In the genomic region with DNA sequence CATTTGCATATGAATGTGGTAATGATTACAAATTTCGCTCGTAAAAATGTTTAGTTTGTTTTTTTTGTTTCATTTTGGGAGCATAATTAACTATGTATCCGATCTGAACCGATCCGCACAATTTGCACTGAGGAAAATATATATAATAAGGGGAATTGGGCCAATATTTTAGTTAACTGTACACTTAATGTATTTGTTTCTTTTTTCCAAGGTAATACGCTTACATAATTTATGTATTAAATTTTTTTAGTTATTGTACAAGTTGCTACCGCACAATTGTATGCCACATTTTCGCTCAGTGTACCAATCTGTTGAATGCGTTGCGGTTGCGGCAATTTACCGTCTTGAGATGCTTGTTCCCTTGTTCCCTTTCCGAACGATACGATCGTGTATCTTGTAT, we compare ENCODE assay signal across 1 fruit fly cellular context.
TF ChIP-seq lines count a peak whose summit lies in the region.

No protein-coding gene starts in this region.

TF ChIP-seq in whole organism, embryonic, 481 proteins besides CTCF, POLR2A, EP300 and RAD21 (continued from another document and continues in another):
- TF ChIP-seq cg (GFP tag; optimal IDR thresholded peaks at IDR 0.05; lab: Kevin White, UChicago): no peak
- peak; percentile 38 for TF ChIP-seq NC2α (GFP tag; optimal IDR thresholded peaks at IDR 0.05; lab: Kevin White, UChicago)
- peak; percentile 80 for TF ChIP-seq CG8765 (GFP tag; IDR thresholded peaks at IDR 0.05; lab: Robert Waterston, UW)
- TF ChIP-seq CG13624 (GFP tag; optimal IDR thresholded peaks at IDR 0.05; lab: Kevin White, UChicago): peak; percentile 79
- TF ChIP-seq CG3995 (GFP tag; optimal IDR thresholded peaks at IDR 0.05; lab: Kevin White, UChicago): peak; percentile 12
- peak; percentile 10 for TF ChIP-seq Usf (GFP tag; optimal IDR thresholded peaks at IDR 0.05; lab: Kevin White, UChicago)
- TF ChIP-seq CG1647 (GFP tag; optimal IDR thresholded peaks at IDR 0.05; lab: Kevin White, UChicago): peak; percentile 78
- TF ChIP-seq ken (GFP tag; IDR thresholded peaks at IDR 0.05; lab: Robert Waterston, UW): peak; percentile 88
- TF ChIP-seq CG4820 (GFP tag; optimal IDR thresholded peaks at IDR 0.05; lab: Kevin White, UChicago): peak; percentile 81
- TF ChIP-seq slou (GFP tag; optimal IDR thresholded peaks at IDR 0.05; lab: Kevin White, UChicago): peak; percentile 54
- TF ChIP-seq croc (GFP tag; conservative IDR thresholded peaks at IDR 0.05; lab: Robert Waterston, UW): peak; percentile 86
- TF ChIP-seq ara (GFP tag; IDR thresholded peaks at IDR 0.05; lab: Robert Waterston, UW): peak; percentile 89
- peak; percentile 63 for TF ChIP-seq pho (GFP tag; optimal IDR thresholded peaks at IDR 0.05; lab: Kevin White, UChicago)
- peak; percentile 94 for TF ChIP-seq zfh1 (GFP tag; IDR thresholded peaks at IDR 0.05; lab: Robert Waterston, UW)
- TF ChIP-seq Camta (GFP tag; optimal IDR thresholded peaks at IDR 0.05; lab: Kevin White, UChicago): peak; percentile 87
- peak; percentile 35 for TF ChIP-seq Ets97D (GFP tag; optimal IDR thresholded peaks at IDR 0.05; lab: Kevin White, UChicago)
- peak; percentile 83 for TF ChIP-seq CG6272 (GFP tag; IDR thresholded peaks at IDR 0.05; lab: Robert Waterston, UW)
- peak; percentile 91 for TF ChIP-seq CG11093 (GFP tag; IDR thresholded peaks at IDR 0.05; lab: Robert Waterston, UW)
- no peak for TF ChIP-seq Sry-β (GFP tag; optimal IDR thresholded peaks at IDR 0.05; lab: Kevin White, UChicago)
- TF ChIP-seq Atf6 (GFP tag; IDR thresholded peaks at IDR 0.05; lab: Robert Waterston, UW): peak; percentile 83
- TF ChIP-seq sens-2 (GFP tag; IDR thresholded peaks at IDR 0.05; lab: Robert Waterston, UW): peak; percentile 90
- TF ChIP-seq Hr39 (optimal IDR thresholded peaks at IDR 0.05; lab: Kevin White, UChicago): no peak
- no peak for TF ChIP-seq yki (optimal IDR thresholded peaks at IDR 0.05; lab: Kevin White, UChicago)
- TF ChIP-seq CG18599 (GFP tag; optimal IDR thresholded peaks at IDR 0.05; lab: Kevin White, UChicago): peak; percentile 77
- no peak for TF ChIP-seq CG13287 (GFP tag; IDR thresholded peaks at IDR 0.05; lab: Robert Waterston, UW; ENCODE audit: partially characterized antibody)
- TF ChIP-seq h (optimal IDR thresholded peaks at IDR 0.05; lab: Kevin White, UChicago): no peak
- TF ChIP-seq klu (GFP tag; IDR thresholded peaks at IDR 0.05; lab: Robert Waterston, UW): peak; percentile 78
- TF ChIP-seq CG33213 (GFP tag; optimal IDR thresholded peaks at IDR 0.05; lab: Kevin White, UChicago): peak; percentile 78
- TF ChIP-seq CG33557 (GFP tag; optimal IDR thresholded peaks at IDR 0.05; lab: Kevin White, UChicago): peak; percentile 58
- TF ChIP-seq CG10366 (GFP tag; IDR thresholded peaks at IDR 0.05; lab: Robert Waterston, UW): peak; percentile 92
- peak; percentile 71 for TF ChIP-seq trem (tag; optimal IDR thresholded peaks at IDR 0.05; lab: Kevin White, UChicago)
- peak; percentile 15 for TF ChIP-seq wek (GFP tag; optimal IDR thresholded peaks at IDR 0.05; lab: Kevin White, UChicago)
- TF ChIP-seq ftz-f1 (GFP tag; optimal IDR thresholded peaks at IDR 0.05; lab: Kevin White, UChicago): no peak
- TF ChIP-seq gce (GFP tag; IDR thresholded peaks at IDR 0.05; lab: Robert Waterston, UW): peak; percentile 78
- peak; percentile 84 for TF ChIP-seq B-H1 (GFP tag; IDR thresholded peaks at IDR 0.05; lab: Robert Waterston, UW)
- TF ChIP-seq CG8359 (GFP tag; optimal IDR thresholded peaks at IDR 0.05; lab: Kevin White, UChicago; ENCODE audit: borderline replicate concordance): peak; percentile 61
- TF ChIP-seq gfzf (GFP tag; optimal IDR thresholded peaks at IDR 0.05; lab: Kevin White, UChicago): no peak
- peak; percentile 53 for TF ChIP-seq Nf-YB (GFP tag; optimal IDR thresholded peaks at IDR 0.05; lab: Kevin White, UChicago)
- peak; percentile 37 for TF ChIP-seq ab (GFP tag; optimal IDR thresholded peaks at IDR 0.05; lab: Kevin White, UChicago)
- peak; percentile 45 for TF ChIP-seq Fer2 (tag; optimal IDR thresholded peaks at IDR 0.05; lab: Kevin White, UChicago)
- TF ChIP-seq CG10959 (GFP tag; IDR thresholded peaks at IDR 0.05; lab: Robert Waterston, UW): peak; percentile 86
- TF ChIP-seq CG2678 (tag; optimal IDR thresholded peaks at IDR 0.05; lab: Kevin White, UChicago): peak; percentile 91
- peak; percentile 78 for TF ChIP-seq CG11247 (GFP tag; IDR thresholded peaks at IDR 0.05; lab: Robert Waterston, UW)
- peak; percentile 67 for TF ChIP-seq jumu (GFP tag; optimal IDR thresholded peaks at IDR 0.05; lab: Kevin White, UChicago)
- TF ChIP-seq PHDP (tag; optimal IDR thresholded peaks at IDR 0.05; lab: Kevin White, UChicago): peak; percentile 85
- TF ChIP-seq HLH4C (GFP tag; IDR thresholded peaks at IDR 0.05; lab: Robert Waterston, UW; ENCODE audit: partially characterized antibody): no peak
- TF ChIP-seq crc (GFP tag; optimal IDR thresholded peaks at IDR 0.05; lab: Kevin White, UChicago): peak; percentile 71
- no peak for TF ChIP-seq CG7928 (GFP tag; optimal IDR thresholded peaks at IDR 0.05; lab: Kevin White, UChicago)
- TF ChIP-seq CG32532 (GFP tag; IDR thresholded peaks at IDR 0.05; lab: Robert Waterston, UW): peak; percentile 90
- peak; percentile 94 for TF ChIP-seq Ptx1 (GFP tag; IDR thresholded peaks at IDR 0.05; lab: Robert Waterston, UW)
- no peak for TF ChIP-seq CG7745 (tag; optimal IDR thresholded peaks at IDR 0.05; lab: Kevin White, UChicago)
- peak; percentile 59 for TF ChIP-seq org-1 (GFP tag; optimal IDR thresholded peaks at IDR 0.05; lab: Kevin White, UChicago)
- TF ChIP-seq CG31388 (GFP tag; optimal IDR thresholded peaks at IDR 0.05; lab: Kevin White, UChicago): peak; percentile 40
- peak; percentile 74 for TF ChIP-seq Meics (GFP tag; optimal IDR thresholded peaks at IDR 0.05; lab: Kevin White, UChicago)
- TF ChIP-seq sug (tag; optimal IDR thresholded peaks at IDR 0.05; lab: Kevin White, UChicago): peak; percentile 42
- TF ChIP-seq CG8290 (GFP tag; optimal IDR thresholded peaks at IDR 0.05; lab: Kevin White, UChicago): peak; percentile 85
- peak in 1 of 2 experiments; percentile 57 for TF ChIP-seq CG8290 (tag; optimal IDR thresholded peaks at IDR 0.05; lab: Kevin White, UChicago)
- TF ChIP-seq CG8944 (GFP tag; optimal IDR thresholded peaks at IDR 0.05; lab: Kevin White, UChicago): peak; percentile 75
- TF ChIP-seq CG2202 (tag; optimal IDR thresholded peaks at IDR 0.05; lab: Kevin White, UChicago): peak; percentile 57
- TF ChIP-seq usp (GFP tag; optimal IDR thresholded peaks at IDR 0.05; lab: Kevin White, UChicago): no peak
- peak; percentile 82 for TF ChIP-seq Hsf (GFP tag; optimal IDR thresholded peaks at IDR 0.05; lab: Kevin White, UChicago)
- TF ChIP-seq CG1792 (GFP tag; optimal IDR thresholded peaks at IDR 0.05; lab: Kevin White, UChicago): peak; percentile 58
- TF ChIP-seq mld (GFP tag; IDR thresholded peaks at IDR 0.05; lab: Robert Waterston, UW; ENCODE audit: partially characterized antibody): no peak
- TF ChIP-seq hb (GFP tag; IDR thresholded peaks at IDR 0.05; lab: Robert Waterston, UW; ENCODE audit: partially characterized antibody): no peak
- peak; percentile 68 for TF ChIP-seq kah (GFP tag; optimal IDR thresholded peaks at IDR 0.05; lab: Kevin White, UChicago)
- peak; percentile 78 for TF ChIP-seq nerfin-1 (tag; optimal IDR thresholded peaks at IDR 0.05; lab: Kevin White, UChicago)
- TF ChIP-seq CG15514 (GFP tag; optimal IDR thresholded peaks at IDR 0.05; lab: Kevin White, UChicago): peak; percentile 33
- no peak for TF ChIP-seq pita (GFP tag; optimal IDR thresholded peaks at IDR 0.05; lab: Kevin White, UChicago)
- TF ChIP-seq chn (GFP tag; optimal IDR thresholded peaks at IDR 0.05; lab: Kevin White, UChicago): peak; percentile 80
- TF ChIP-seq salm (tag; optimal IDR thresholded peaks at IDR 0.05; lab: Kevin White, UChicago): peak; percentile 81
- no peak for TF ChIP-seq fru (optimal IDR thresholded peaks at IDR 0.05; lab: Kevin White, UChicago)
- TF ChIP-seq CG9932 (GFP tag; IDR thresholded peaks at IDR 0.05; lab: Robert Waterston, UW): peak; percentile 85
- TF ChIP-seq CG43689 (GFP tag; IDR thresholded peaks at IDR 0.05; lab: Robert Waterston, UW): peak; percentile 86
- TF ChIP-seq Xrp1 (GFP tag; IDR thresholded peaks at IDR 0.05; lab: Robert Waterston, UW): peak; percentile 91
- TF ChIP-seq cas (GFP tag; IDR thresholded peaks at IDR 0.05; lab: Robert Waterston, UW): peak; percentile 72; the same call in 1 of the 2 replicates
- peak; percentile 90 for TF ChIP-seq CG11504 (tag; optimal IDR thresholded peaks at IDR 0.05; lab: Kevin White, UChicago)
- peak; percentile 83 for TF ChIP-seq lab (GFP tag; optimal IDR thresholded peaks at IDR 0.05; lab: Kevin White, UChicago)
- peak; percentile 84 for TF ChIP-seq Asciz (GFP tag; optimal IDR thresholded peaks at IDR 0.05; lab: Kevin White, UChicago)
- TF ChIP-seq Aef1 (GFP tag; IDR thresholded peaks at IDR 0.05; lab: Robert Waterston, UW): peak; percentile 89
- peak; percentile 53 for TF ChIP-seq ac (GFP tag; optimal IDR thresholded peaks at IDR 0.05; lab: Kevin White, UChicago)
- peak; percentile 74 for TF ChIP-seq caup (GFP tag; optimal IDR thresholded peaks at IDR 0.05; lab: Kevin White, UChicago; ENCODE audit: severe bottlenecking)
- peak; percentile 85 to 88 for TF ChIP-seq Pdp1 (GFP tag; optimal IDR thresholded peaks at IDR 0.05; lab: Kevin White, UChicago)
- TF ChIP-seq CG11456 (GFP tag; IDR thresholded peaks at IDR 0.05; lab: Robert Waterston, UW): peak; percentile 86
- TF ChIP-seq Ssrp (tag; optimal IDR thresholded peaks at IDR 0.05; lab: Kevin White, UChicago): peak; percentile 78
- peak; percentile 68 for TF ChIP-seq CG4854 (GFP tag; optimal IDR thresholded peaks at IDR 0.05; lab: Kevin White, UChicago)
- no peak for TF ChIP-seq schlank (tag; optimal IDR thresholded peaks at IDR 0.05; lab: Kevin White, UChicago)
- TF ChIP-seq CG1832 (GFP tag; optimal IDR thresholded peaks at IDR 0.05; lab: Kevin White, UChicago): no peak
- TF ChIP-seq CG3065 (GFP tag; optimal IDR thresholded peaks at IDR 0.05; lab: Kevin White, UChicago): no peak
- peak; percentile 86 for TF ChIP-seq onecut (GFP tag; IDR thresholded peaks at IDR 0.05; lab: Robert Waterston, UW)
- TF ChIP-seq vvl (GFP tag; IDR thresholded peaks at IDR 0.05; lab: Robert Waterston, UW): peak; percentile 95
- peak; percentile 79 for TF ChIP-seq Fer3 (tag; optimal IDR thresholded peaks at IDR 0.05; lab: Kevin White, UChicago)
- peak; percentile 92 for TF ChIP-seq H15 (GFP tag; IDR thresholded peaks at IDR 0.05; lab: Robert Waterston, UW)
- peak; percentile 41 for TF ChIP-seq da (GFP tag; optimal IDR thresholded peaks at IDR 0.05; lab: Kevin White, UChicago)
- peak; percentile 90 for TF ChIP-seq CG14441 (GFP tag; IDR thresholded peaks at IDR 0.05; lab: Robert Waterston, UW)
- peak; percentile 82 for TF ChIP-seq CG5953 (GFP tag; IDR thresholded peaks at IDR 0.05; lab: Robert Waterston, UW)
- TF ChIP-seq CG30403 (GFP tag; optimal IDR thresholded peaks at IDR 0.05; lab: Kevin White, UChicago): peak; percentile 84
- TF ChIP-seq CG17385 (GFP tag; optimal IDR thresholded peaks at IDR 0.05; lab: Kevin White, UChicago): peak; percentile 77
- peak; percentile 70 for TF ChIP-seq tio (GFP tag; optimal IDR thresholded peaks at IDR 0.05; lab: Kevin White, UChicago)
- TF ChIP-seq CG7963 (GFP tag; IDR thresholded peaks at IDR 0.05; lab: Robert Waterston, UW; ENCODE audit: partially characterized antibody): no peak
- TF ChIP-seq slbo (GFP tag; IDR thresholded peaks at IDR 0.05; lab: Robert Waterston, UW): peak; percentile 92
- peak; percentile 88 for TF ChIP-seq CG14014 (GFP tag; IDR thresholded peaks at IDR 0.05; lab: Robert Waterston, UW)
- TF ChIP-seq CoRest (tag; optimal IDR thresholded peaks at IDR 0.05; lab: Kevin White, UChicago): peak; percentile 88
- peak; percentile 81 for TF ChIP-seq ssp (GFP tag; IDR thresholded peaks at IDR 0.05; lab: Robert Waterston, UW)
- peak; percentile 44 for TF ChIP-seq CG4328 (GFP tag; optimal IDR thresholded peaks at IDR 0.05; lab: Kevin White, UChicago)
- peak; percentile 68 for TF ChIP-seq CG18476 (GFP tag; optimal IDR thresholded peaks at IDR 0.05; lab: Kevin White, UChicago)
- peak; percentile 69 for TF ChIP-seq Dip3 (GFP tag; optimal IDR thresholded peaks at IDR 0.05; lab: Kevin White, UChicago)
- TF ChIP-seq Neu2 (GFP tag; optimal IDR thresholded peaks at IDR 0.05; lab: Kevin White, UChicago; ENCODE audit: borderline replicate concordance): no peak
- peak; percentile 76; the same call in 2 of the 3 replicates for TF ChIP-seq CG11560 (tag; IDR thresholded peaks at IDR 0.05; lab: Robert Waterston, UW)
- TF ChIP-seq luna (GFP tag; optimal IDR thresholded peaks at IDR 0.05; lab: Kevin White, UChicago): peak; percentile 38
- TF ChIP-seq hbn (GFP tag; IDR thresholded peaks at IDR 0.05; lab: Robert Waterston, UW; ENCODE audit: partially characterized antibody): no peak
- peak; percentile 76 for TF ChIP-seq Rx (GFP tag; IDR thresholded peaks at IDR 0.05; lab: Robert Waterston, UW)
- peak; percentile 93 for TF ChIP-seq gem (tag; optimal IDR thresholded peaks at IDR 0.05; lab: Kevin White, UChicago)
- peak; percentile 68 for TF ChIP-seq Hmr (GFP tag; optimal IDR thresholded peaks at IDR 0.05; lab: Kevin White, UChicago)
- no peak for TF ChIP-seq CG13894 (tag; optimal IDR thresholded peaks at IDR 0.05; lab: Kevin White, UChicago)
- peak; percentile 83 for TF ChIP-seq CG12219 (GFP tag; optimal IDR thresholded peaks at IDR 0.05; lab: Kevin White, UChicago)
- TF ChIP-seq CG6175 (GFP tag; IDR thresholded peaks at IDR 0.05; lab: Robert Waterston, UW): peak; percentile 59; the same call in 1 of the 3 replicates
- no peak for TF ChIP-seq Doc3 (GFP tag; IDR thresholded peaks at IDR 0.05; lab: Robert Waterston, UW; ENCODE audit: partially characterized antibody)
- TF ChIP-seq dati (GFP tag; IDR thresholded peaks at IDR 0.05; lab: Robert Waterston, UW): peak; percentile 75; the same call in 1 of the 2 replicates
- peak; percentile 65 for TF ChIP-seq CG17568 (GFP tag; optimal IDR thresholded peaks at IDR 0.05; lab: Kevin White, UChicago)
- TF ChIP-seq CG6791 (GFP tag; IDR thresholded peaks at IDR 0.05; lab: Robert Waterston, UW; ENCODE audit: partially characterized antibody): no peak
- peak; percentile 78 for TF ChIP-seq Side (GFP tag; optimal IDR thresholded peaks at IDR 0.05; lab: Kevin White, UChicago)
- peak; percentile 45 for TF ChIP-seq CG4282 (GFP tag; optimal IDR thresholded peaks at IDR 0.05; lab: Kevin White, UChicago)
- peak; percentile 73 for TF ChIP-seq CG17612 (GFP tag; IDR thresholded peaks at IDR 0.05; lab: Robert Waterston, UW)
- peak; percentile 92 for TF ChIP-seq Rfx (GFP tag; IDR thresholded peaks at IDR 0.05; lab: Robert Waterston, UW)
- peak; percentile 72 for TF ChIP-seq Mad (GFP tag; optimal IDR thresholded peaks at IDR 0.05; lab: Kevin White, UChicago)
- peak; percentile 86 for TF ChIP-seq dmrt11E (tag; optimal IDR thresholded peaks at IDR 0.05; lab: Kevin White, UChicago)
